Fruit fly (Drosophila melanogaster) whole organism, pupa: ENCODE measurements around the gene CG7365.

Experiments used
- CG10348 ChIP-seq: fragments of 200-800 bp; sonication (Bioruptor generic); IDR thresholded peaks from 2 replicates; pipeline ENCODE4 v1.3.6; 2022; ENCODE audit warnings: missing biosample characterization, missing genetic modification characterization
- CG12605 ChIP-seq: fragments of 200-800 bp; sonication (Bioruptor generic); IDR thresholded peaks from 2 replicates; pipeline ENCODE4 v1.3.6; 2022; ENCODE audit warnings: missing biosample characterization, missing genetic modification characterization
- CG13204 ChIP-seq: fragments of 200-800 bp; sonication (Bioruptor generic); optimal IDR thresholded peaks from 2 replicates; lab custom pipeline; 2018; ENCODE audit warnings: missing biosample characterization, mild to moderate bottlenecking, missing genetic modification characterization, moderate library complexity
- CG14655 ChIP-seq: fragments of 200-800 bp; sonication (Bioruptor generic); optimal IDR thresholded peaks from 3 replicates; lab custom pipeline; 2017; ENCODE audit warnings: mild to moderate bottlenecking, missing biosample characterization, missing genetic modification reagents, missing genetic modification characterization
- CG15710 ChIP-seq: fragments of 200-800 bp; sonication (Bioruptor generic); optimal IDR thresholded peaks from 2 replicates; lab custom pipeline; 2018; ENCODE audit warnings: missing biosample characterization, mild to moderate bottlenecking, missing genetic modification characterization, moderate library complexity
- CG17806 ChIP-seq: fragments of 200-800 bp; sonication (Bioruptor generic); optimal IDR thresholded peaks from 2 replicates; lab custom pipeline; 2018; ENCODE audit warnings: missing biosample characterization, mild to moderate bottlenecking, missing genetic modification characterization, moderate library complexity
- CG32121 ChIP-seq: fragments of 200-800 bp; sonication (Bioruptor generic); IDR thresholded peaks from 2 replicates; pipeline ENCODE4 v1.3.6; 2022; ENCODE audit warnings: missing biosample characterization, missing genetic modification characterization
- CG34367 ChIP-seq: fragments of 200-800 bp; sonication (Bioruptor generic); optimal IDR thresholded peaks from 2 replicates; lab custom pipeline; 2018; ENCODE audit warnings: missing biosample characterization, mild to moderate bottlenecking, missing genetic modification characterization
- CG4496 ChIP-seq: fragments of 200-800 bp; sonication (Bioruptor generic); IDR thresholded peaks from 3 replicates; pipeline ENCODE4 v1.3.6; 2022; ENCODE audit warnings: missing biosample characterization, missing genetic modification characterization
- CG8159 ChIP-seq: fragments of 200-800 bp; sonication (Bioruptor generic); optimal IDR thresholded peaks from 3 replicates; lab custom pipeline; 2018; ENCODE audit warnings: missing biosample characterization, mild to moderate bottlenecking, missing genetic modification characterization, moderate library complexity
- CG8301 ChIP-seq: fragments of 200-800 bp; sonication (Bioruptor generic); optimal IDR thresholded peaks from 2 replicates; lab custom pipeline; 2018; ENCODE audit warnings: missing biosample characterization, mild to moderate bottlenecking, missing genetic modification characterization
- CG9948 ChIP-seq: fragments of 200-800 bp; sonication (Bioruptor generic); optimal IDR thresholded peaks from 2 replicates; lab custom pipeline; 2018; ENCODE audit warnings: missing biosample characterization, mild to moderate bottlenecking, missing genetic modification characterization, moderate library complexity
- D1 ChIP-seq: fragments of 200-800 bp; sonication (Bioruptor generic); optimal IDR thresholded peaks from 2 replicates; lab custom pipeline; 2018; ENCODE audit warnings: missing biosample characterization, mild to moderate bottlenecking, missing genetic modification characterization, moderate library complexity
- EcR ChIP-seq: fragments of 200-800 bp; sonication (Bioruptor generic); optimal IDR thresholded peaks from 3 replicates; lab custom pipeline; 2019; ENCODE audit warnings: missing biosample characterization, missing genetic modification characterization, mild to moderate bottlenecking, moderate library complexity, missing genetic modification reagents
- Ets98B ChIP-seq: fragments of 200-800 bp; sonication (Bioruptor generic); IDR thresholded peaks from 2 replicates; pipeline ENCODE4 v1.3.6; 2022; ENCODE audit warnings: missing biosample characterization, missing genetic modification characterization
- Pif1A ChIP-seq: fragments of 200-800 bp; sonication (Bioruptor generic); optimal IDR thresholded peaks from 3 replicates; lab custom pipeline; 2016; ENCODE audit warnings: missing biosample characterization, missing genetic modification characterization
- Pif1B ChIP-seq: fragments of 200-800 bp; sonication (Bioruptor generic); optimal IDR thresholded peaks from 3 replicates; lab custom pipeline; 2016; ENCODE audit warnings: missing biosample characterization, missing genetic modification characterization
- Snoo ChIP-seq: fragments of 200-800 bp; sonication (Bioruptor generic); optimal IDR thresholded peaks from 3 replicates; lab custom pipeline; 2017; ENCODE audit warnings: missing biosample characterization, mild to moderate bottlenecking, missing genetic modification characterization, inconsistent platforms
- fd96Ca ChIP-seq: fragments of 200-800 bp; sonication (Bioruptor generic); IDR thresholded peaks from 3 replicates; pipeline ENCODE4 v1.3.6; 2022; ENCODE audit warnings: missing biosample characterization, missing genetic modification characterization
- gl ChIP-seq: fragments of 200-800 bp; sonication (Bioruptor generic); optimal IDR thresholded peaks from 2 replicates; lab custom pipeline; 2018; ENCODE audit warnings: missing biosample characterization, mild to moderate bottlenecking, missing genetic modification characterization
- rn ChIP-seq: fragments of 200-800 bp; sonication (Bioruptor generic); IDR thresholded peaks from 2 replicates; pipeline ENCODE4 v1.3.6; 2022; ENCODE audit warnings: missing biosample characterization, missing genetic modification characterization

The CG7365 gene

dm6 chr3L:20103777-20104542 lies 23.2 kb downstream of the CG7365 start, which contains the start of gene CG14186:
Gene CG14186 (minus strand): TSS chr3L:20103827.
- TF ChIP-seq fd96Ca (0 out of 3 replicates have a peak, but pooled peaks have one; percentile 11), CG4496 (GFP tag; lab: Robert Waterston, UW) (0 out of 3 replicates have a peak, but pooled peaks have one; percentile 14), gl (tag; lab: Kevin White, UChicago) (no peak), CG15710 (tag; lab: Kevin White, UChicago) (no peak)

- TF ChIP-seq D1 (tag; lab: Kevin White, UChicago) (peak; percentile 70), Pif1B (GFP tag; lab: Kevin White, UChicago) (no peak)
These were observed 29.9 kb downstream of the CG7365 start for dm6 chr3L:20097312-20097711.

dm6 chr3L:20088755-20089334 lies 38.3 kb downstream of the CG7365 start, which contains the start of gene sNPF-R:
Gene sNPF-R (minus strand): TSS chr3L:20089007.
- TF ChIP-seq CG10348 (GFP tag; lab: Robert Waterston, UW), result no peak
- no peak for TF ChIP-seq Pif1A (GFP tag; lab: Kevin White, UChicago)
- TF ChIP-seq Ets98B (GFP tag; lab: Robert Waterston, UW), result no peak
- TF ChIP-seq Pif1B (GFP tag; lab: Kevin White, UChicago), result no peak
- no peak for TF ChIP-seq gl (tag; lab: Kevin White, UChicago)
- TF ChIP-seq Snoo (tag; lab: Kevin White, UChicago), result no peak
- TF ChIP-seq CG17806 (tag; lab: Kevin White, UChicago), result no peak
- TF ChIP-seq CG12605, result no peak; the same call in 1 of the 2 replicates
- TF ChIP-seq CG8159, result no peak
- TF ChIP-seq CG15710 (tag; lab: Kevin White, UChicago), result no peak
- no peak for TF ChIP-seq CG9948 (tag; lab: Kevin White, UChicago)
- TF ChIP-seq CG13204 (GFP tag; lab: Kevin White, UChicago), result no peak
- TF ChIP-seq rn (GFP tag; lab: Robert Waterston, UW), result no peak
- no peak for TF ChIP-seq CG32121 (GFP tag; lab: Robert Waterston, UW)
- TF ChIP-seq EcR (GFP tag; lab: Kevin White, UChicago), result no peak
- no peak for TF ChIP-seq CG4496 (GFP tag; lab: Robert Waterston, UW)
- no peak for TF ChIP-seq CG14655 (GFP tag; lab: Kevin White, UChicago)
- no peak for TF ChIP-seq CG34367 (tag; lab: Kevin White, UChicago)
- no peak for TF ChIP-seq CG8301 (tag; lab: Kevin White, UChicago)

- TF ChIP-seq rn (GFP tag; lab: Robert Waterston, UW) (no peak), EcR (GFP tag; lab: Kevin White, UChicago) (no peak), CG14655 (GFP tag; lab: Kevin White, UChicago) (no peak), CG12605 (no peak), CG9948 (tag; lab: Kevin White, UChicago) (no peak), CG32121 (GFP tag; lab: Robert Waterston, UW) (no peak), CG8159 (no peak), CG4496 (GFP tag; lab: Robert Waterston, UW) (no peak), CG8301 (tag; lab: Kevin White, UChicago) (no peak), CG34367 (tag; lab: Kevin White, UChicago) (no peak), gl (tag; lab: Kevin White, UChicago) (no peak), D1 (tag; lab: Kevin White, UChicago) (no peak), Ets98B (GFP tag; lab: Robert Waterston, UW) (no peak), Pif1B (GFP tag; lab: Kevin White, UChicago) (no peak), Pif1A (GFP tag; lab: Kevin White, UChicago) (no peak), CG10348 (GFP tag; lab: Robert Waterston, UW) (no peak), fd96Ca (no peak)
These were observed 42.1 kb downstream of the CG7365 start for dm6 chr3L:20085035-20085434.
